Fruit fly (Drosophila melanogaster) whole organism, embryonic: ENCODE data around the gene Pvr.

Experiments used
- Awh ChIP-seq: fragments of 200-800 bp; sonication (Bioruptor generic); IDR thresholded peaks from 2 replicates; pipeline ENCODE4, ENCODE4 v1.3.6; 2022; ENCODE audit warnings: missing biosample characterization, missing genetic modification characterization
- B-H2 ChIP-seq: fragments of 200-800 bp; sonication (Bioruptor generic); optimal IDR thresholded peaks from 2 replicates; lab custom pipeline; 2018; ENCODE audit warnings: missing biosample characterization, mild to moderate bottlenecking, missing genetic modification characterization
- CG10321 ChIP-seq: fragments of 200-800 bp; sonication (Bioruptor generic); IDR thresholded peaks from 2 replicates; pipeline ENCODE4 v1.3.6; 2022; ENCODE audit warnings: missing biosample characterization, missing genetic modification characterization
- CG10431 ChIP-seq: fragments of 200-800 bp; sonication (Bioruptor generic); optimal IDR thresholded peaks from 3 replicates; lab custom pipeline; 2018; ENCODE audit warnings: missing biosample characterization, mild to moderate bottlenecking, missing genetic modification characterization
- CG12071 ChIP-seq: fragments of 200-800 bp; sonication (Bioruptor generic); optimal IDR thresholded peaks from 3 replicates; lab custom pipeline; 2018; ENCODE audit warnings: missing biosample characterization, mild to moderate bottlenecking, missing genetic modification characterization
- CG12299 ChIP-seq: fragments of 200-800 bp; sonication (Bioruptor generic); optimal IDR thresholded peaks from 2 replicates; lab custom pipeline; 2018; ENCODE audit warnings: missing biosample characterization, mild to moderate bottlenecking, missing genetic modification characterization
- CG1233 ChIP-seq: fragments of 200-800 bp; sonication (Bioruptor generic); optimal IDR thresholded peaks from 4 replicates; lab custom pipeline; 2018; ENCODE audit warnings: missing biosample characterization, mild to moderate bottlenecking, missing genetic modification characterization
- CG13424 ChIP-seq: fragments of 200-800 bp; sonication (Bioruptor generic); optimal IDR thresholded peaks from 2 replicates; lab custom pipeline; 2019; ENCODE audit warnings: missing biosample characterization, mild to moderate bottlenecking, missing genetic modification characterization, moderate library complexity
- CG14441 ChIP-seq: fragments of 200-800 bp; sonication (Bioruptor generic); IDR thresholded peaks from 2 replicates; pipeline ENCODE4 v1.3.6; 2022; ENCODE audit warnings: missing biosample characterization, missing genetic modification characterization
- CG17829 ChIP-seq: fragments of 200-800 bp; optimal IDR thresholded peaks from 2 replicates; lab custom pipeline; 2019; ENCODE audit warnings: missing biosample characterization, mild to moderate bottlenecking, missing genetic modification characterization, moderate library complexity
- CG18262 ChIP-seq: fragments of 200-800 bp; optimal IDR thresholded peaks from 3 replicates; lab custom pipeline; 2019; ENCODE audit warnings: missing biosample characterization, mild to moderate bottlenecking, missing genetic modification characterization, moderate library complexity
- CG31365 ChIP-seq: fragments of 200-800 bp; sonication (Bioruptor generic); optimal IDR thresholded peaks from 2 replicates; lab custom pipeline; 2018; ENCODE audit warnings: missing biosample characterization, mild to moderate bottlenecking, missing genetic modification characterization
- CG31441 ChIP-seq: fragments of 200-800 bp; sonication (Bioruptor generic); IDR thresholded peaks from 2 replicates; pipeline ENCODE4 v1.3.6; 2022; ENCODE audit warnings: missing biosample characterization, missing genetic modification characterization
- CG4617 ChIP-seq: fragments of 200-800 bp; sonication (Bioruptor generic); optimal IDR thresholded peaks from 3 replicates; lab custom pipeline; 2016; ENCODE audit warnings: missing biosample characterization, missing genetic modification characterization, borderline replicate concordance
- CG4730 ChIP-seq: fragments of 200-800 bp; sonication (Bioruptor generic); IDR thresholded peaks from 2 replicates; pipeline ENCODE4 v1.3.6; 2022; ENCODE audit warnings: missing biosample characterization, missing genetic modification characterization
- CG6689 ChIP-seq: fragments of 200-800 bp; sonication (Bioruptor generic); IDR thresholded peaks from 2 replicates; pipeline ENCODE4 v1.3.6; 2022; ENCODE audit warnings: missing biosample characterization, missing genetic modification characterization
- CG6813 ChIP-seq: fragments of 200-800 bp; sonication (Bioruptor generic); optimal IDR thresholded peaks from 2 replicates; lab custom pipeline; 2017; ENCODE audit warnings: missing biosample characterization, missing genetic modification characterization, mild to moderate bottlenecking, moderate library complexity, missing genetic modification reagents
- CG7556 ChIP-seq: fragments of 200-800 bp; sonication (Bioruptor generic); optimal IDR thresholded peaks from 2 replicates; lab custom pipeline; 2017; ENCODE audit warnings: missing biosample characterization, mild to moderate bottlenecking, missing genetic modification characterization
- CG7928 ChIP-seq: fragments of 200-800 bp; sonication (Bioruptor generic); optimal IDR thresholded peaks from 2 replicates; lab custom pipeline; 2017; ENCODE audit warnings: missing biosample characterization, mild to moderate bottlenecking, missing genetic modification characterization
- CG8089 ChIP-seq: fragments of 200-800 bp; sonication (Bioruptor generic); optimal IDR thresholded peaks from 3 replicates; lab custom pipeline; 2016; ENCODE audit warnings: missing biosample characterization, missing genetic modification characterization
- CG8944 ChIP-seq: fragments of 200-800 bp; sonication (Bioruptor generic); optimal IDR thresholded peaks from 3 replicates; lab custom pipeline; 2016; ENCODE audit warnings: missing biosample characterization, missing genetic modification characterization
- Dad ChIP-seq: fragments of 200-800 bp; sonication (Bioruptor generic); optimal IDR thresholded peaks from 3 replicates; lab custom pipeline; 2016; ENCODE audit warnings: missing biosample characterization, missing genetic modification characterization
- Fer3 ChIP-seq: fragments of 200-800 bp; sonication (Bioruptor generic); optimal IDR thresholded peaks from 2 replicates; lab custom pipeline; 2018; ENCODE audit warnings: missing biosample characterization, mild to moderate bottlenecking, missing genetic modification characterization, moderate library complexity
- Gug ChIP-seq: fragments of 200-800 bp; sonication (Bioruptor generic); IDR thresholded peaks from 4 replicates; pipeline ENCODE4 v1.3.6; 2022; ENCODE audit warnings: missing biosample characterization, missing genetic modification characterization
- HLH54F ChIP-seq: fragments of 200-800 bp; sonication (Bioruptor generic); optimal IDR thresholded peaks from 3 replicates; lab custom pipeline; 2016; ENCODE audit warnings: missing biosample characterization, missing genetic modification characterization
- HmgD ChIP-seq: fragments of 200-800 bp; sonication (Bioruptor generic); optimal IDR thresholded peaks from 3 replicates; lab custom pipeline; 2016; ENCODE audit warnings: missing biosample characterization, missing genetic modification characterization
- Jarid2 ChIP-seq: fragments of 200-800 bp; sonication (Bioruptor generic); optimal IDR thresholded peaks from 3 replicates; lab custom pipeline; 2017; ENCODE audit warnings: mild to moderate bottlenecking, missing biosample characterization, missing genetic modification reagents, missing genetic modification characterization
- MTF-1 ChIP-seq: fragments of 200-800 bp; sonication (Bioruptor generic); optimal IDR thresholded peaks from 2 replicates; lab custom pipeline; 2018; ENCODE audit warnings: missing biosample characterization, mild to moderate bottlenecking, missing genetic modification characterization, borderline replicate concordance
- Nf-YC ChIP-seq: fragments of 200-800 bp; optimal IDR thresholded peaks from 3 replicates; lab custom pipeline; 2019; ENCODE audit warnings: missing biosample characterization, mild to moderate bottlenecking, missing genetic modification characterization, moderate library complexity
- Opbp ChIP-seq: fragments of 200-800 bp; sonication (Bioruptor generic); IDR thresholded peaks from 3 replicates; pipeline ENCODE4 v1.3.6; 2022; ENCODE audit warnings: missing biosample characterization, missing genetic modification characterization; ENCODE audit not compliant: partially characterized antibody
- Sry-β ChIP-seq: fragments of 200-800 bp; sonication (Bioruptor generic); optimal IDR thresholded peaks from 2 replicates; lab custom pipeline; 2018; ENCODE audit warnings: missing biosample characterization, mild to moderate bottlenecking, missing genetic modification characterization, moderate library complexity
- Trl ChIP-seq, 3 experiments: fragments of >200 bp in 2 of 3; fragments of 200-800 bp in 1 of 3; sonication (Bioruptor generic) in 1 of 3; optimal IDR thresholded peaks; 2 replicates in 1 of 3; 3 replicates in 2 of 3; lab custom pipeline; 2016 to 2017; ENCODE audit warnings: missing biosample characterization in 1 of 3, missing genetic modification characterization in 1 of 3
- bsh ChIP-seq, 2 experiments: fragments of 200-800 bp; sonication (Bioruptor generic); optimal IDR thresholded peaks; 2 replicates each; lab custom pipeline; 2017 to 2018; ENCODE audit warnings: mild to moderate bottlenecking in 2 of 2, missing biosample characterization in 2 of 2, missing genetic modification characterization in 2 of 2, moderate library complexity in 1 of 2
- ftz-f1 ChIP-seq: fragments of 200-800 bp; sonication (Bioruptor generic); optimal IDR thresholded peaks from 2 replicates; lab custom pipeline; 2016; ENCODE audit warnings: missing biosample characterization, missing genetic modification characterization
- gsb ChIP-seq: fragments of 200-800 bp; sonication (Bioruptor generic); IDR thresholded peaks from 2 replicates; pipeline ENCODE4 v1.3.6; 2022; ENCODE audit warnings: missing biosample characterization, missing genetic modification characterization
- inv ChIP-seq: fragments of 200-800 bp; sonication (Bioruptor generic); IDR thresholded peaks from 2 replicates; pipeline ENCODE4 v1.3.6; 2022; ENCODE audit warnings: missing biosample characterization, missing genetic modification characterization; ENCODE audit not compliant: partially characterized antibody
- knrl ChIP-seq: fragments of 200-800 bp; sonication (Bioruptor generic); IDR thresholded peaks from 3 replicates; pipeline ENCODE4 v1.3.6; 2022; ENCODE audit warnings: missing biosample characterization, missing genetic modification characterization; ENCODE audit not compliant: partially characterized antibody
- lbe ChIP-seq: fragments of 200-800 bp; sonication (Bioruptor generic); optimal IDR thresholded peaks from 2 replicates; lab custom pipeline; 2016; ENCODE audit warnings: missing biosample characterization, mild to moderate bottlenecking, missing genetic modification characterization
- mam ChIP-seq: fragments of 200-800 bp; sonication (Bioruptor generic); optimal IDR thresholded peaks from 3 replicates; lab custom pipeline; 2016; ENCODE audit warnings: missing biosample characterization, missing genetic modification characterization
- pho ChIP-seq: fragments of 200-800 bp; sonication (Bioruptor generic); optimal IDR thresholded peaks from 2 replicates; lab custom pipeline; 2016; ENCODE audit warnings: missing biosample characterization, missing genetic modification characterization
- phol ChIP-seq: fragments of 200-800 bp; sonication (Bioruptor generic); optimal IDR thresholded peaks from 3 replicates; lab custom pipeline; 2018; ENCODE audit warnings: missing biosample characterization, mild to moderate bottlenecking, missing genetic modification characterization, moderate library complexity
- pzg ChIP-seq: fragments of 200-800 bp; sonication (Bioruptor generic); optimal IDR thresholded peaks from 3 replicates; lab custom pipeline; 2018; ENCODE audit warnings: missing biosample characterization, mild to moderate bottlenecking, missing genetic modification characterization, moderate library complexity
- sna ChIP-seq: fragments of 200-800 bp; sonication (Bioruptor generic); IDR thresholded peaks from 2 replicates; pipeline ENCODE4 v1.3.6; 2022; ENCODE audit warnings: missing biosample characterization, missing genetic modification characterization; ENCODE audit not compliant: partially characterized antibody
- so ChIP-seq: fragments of 200-800 bp; sonication (Bioruptor generic); IDR thresholded peaks from 3 replicates; pipeline ENCODE4 v1.3.6; 2022; ENCODE audit warnings: missing biosample characterization, missing genetic modification characterization
- ssp ChIP-seq: fragments of 200-800 bp; sonication (Bioruptor generic); IDR thresholded peaks from 2 replicates; pipeline ENCODE4 v1.3.6; 2022; ENCODE audit warnings: missing biosample characterization, missing genetic modification characterization
- tll ChIP-seq, 2 experiments: fragments of 200-800 bp in 1 of 2; fragments of >200 bp in 1 of 2; sonication (Bioruptor generic) in 1 of 2; optimal IDR thresholded peaks; 2 replicates each; lab custom pipeline; 2017 to 2019; ENCODE audit warnings: missing biosample characterization in 2 of 2, missing genetic modification characterization in 2 of 2, mild to moderate bottlenecking in 1 of 2, moderate library complexity in 1 of 2
- ttk ChIP-seq: fragments of 200-800 bp; sonication (Bioruptor generic); IDR thresholded peaks from 2 replicates; pipeline ENCODE4 v2.1.2; 2022; ENCODE audit warnings: missing biosample characterization, missing genetic modification characterization
- vnd ChIP-seq: fragments of 200-800 bp; sonication (Bioruptor generic); IDR thresholded peaks from 3 replicates; pipeline ENCODE4 v1.3.6; 2022; ENCODE audit warnings: missing biosample characterization, missing genetic modification characterization; ENCODE audit not compliant: partially characterized antibody

Pvr gene

DNA sequence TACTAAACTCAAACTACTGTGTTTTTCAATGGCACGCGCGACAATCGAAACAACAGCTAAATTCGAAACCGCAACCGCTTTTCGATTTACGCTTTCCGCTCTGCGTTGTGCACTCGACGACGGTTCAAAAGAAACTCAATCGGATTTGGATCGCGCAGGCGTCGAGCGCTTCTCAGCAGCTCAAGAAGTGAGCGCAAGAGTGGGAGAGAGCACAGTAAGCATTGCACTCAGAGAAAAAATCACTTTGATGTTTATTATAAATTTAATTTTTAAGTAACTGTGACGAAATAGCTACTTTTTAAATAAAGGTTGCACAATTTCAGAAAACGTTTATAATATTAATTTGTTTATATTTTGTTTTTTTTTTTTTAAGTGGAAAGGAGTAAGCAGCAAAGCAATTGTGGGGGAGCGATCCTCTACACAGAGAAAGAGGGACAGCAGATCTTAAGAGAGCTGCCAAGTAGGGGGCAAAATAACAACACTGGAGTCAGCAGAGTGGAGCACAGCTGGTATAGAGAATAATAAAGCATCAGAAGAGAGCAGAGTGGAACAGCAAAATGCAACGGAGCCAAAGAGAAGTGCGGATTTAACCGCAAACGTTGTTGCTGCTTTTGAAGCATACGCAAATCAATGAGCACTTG is 38.0 kb upstream of the Pvr start (continued):
- TF ChIP-seq mam (GFP tag; lab: Kevin White, UChicago) (peak; percentile 87), CG7556 (GFP tag; lab: Kevin White, UChicago) (peak; percentile 98), Fer3 (tag; lab: Kevin White, UChicago) (peak; percentile 96), CG8944 (GFP tag; lab: Kevin White, UChicago) (peak; percentile 80), B-H2 (peak; percentile 78), CG13424 (tag; lab: Kevin White, UChicago) (peak; percentile 99), gsb (GFP tag; lab: Robert Waterston, UW) (peak; percentile 97), Trl (optimal IDR thresholded peaks at IDR 0.05; lab: Kevin White, UChicago) (peak; percentile 88), Trl (GFP tag; optimal IDR thresholded peaks at IDR 0.05; lab: Kevin White, UChicago) (peak; percentile 58), phol (peak; percentile 98), ftz-f1 (peak; percentile 73), sna (no peak), inv (GFP tag; lab: Robert Waterston, UW) (no peak), ssp (GFP tag; lab: Robert Waterston, UW) (peak; percentile 95), pzg (GFP tag; lab: Kevin White, UChicago) (peak; percentile 0), CG12299 (tag; lab: Kevin White, UChicago) (peak; percentile 97), bsh (GFP tag; optimal IDR thresholded peaks at IDR 0.05; lab: Kevin White, UChicago) (peak; percentile 97 to 99), Nf-YC (tag; lab: Kevin White, UChicago) (peak; percentile 73), CG4730 (peak; percentile 98), CG14441 (GFP tag; lab: Robert Waterston, UW) (peak; percentile 98), Opbp (0 out of 3 replicates have a peak, but pooled peaks have one; percentile 44), ttk (GFP tag; lab: Robert Waterston, UW) (peak; percentile 99), lbe (GFP tag; lab: Kevin White, UChicago) (peak; percentile 99), HmgD (GFP tag; lab: Kevin White, UChicago) (peak; percentile 2), CG1233 (GFP tag; lab: Kevin White, UChicago) (peak; percentile 96), Dad (peak; percentile 89), Jarid2 (GFP tag; lab: Kevin White, UChicago) (peak; percentile 88), CG8089 (GFP tag; lab: Kevin White, UChicago) (peak; percentile 91), knrl (peak; percentile 36; the same call in 1 of the 3 replicates), CG31365 (tag; lab: Kevin White, UChicago) (peak; percentile 73), pho (GFP tag; lab: Kevin White, UChicago) (peak; percentile 82), Gug (GFP tag; lab: Robert Waterston, UW) (peak; percentile 90), CG10431 (GFP tag; lab: Kevin White, UChicago) (peak; percentile 95), MTF-1 (GFP tag; lab: Kevin White, UChicago) (peak; percentile 95), Sry-β (GFP tag; lab: Kevin White, UChicago) (peak; percentile 75), so (GFP tag; lab: Robert Waterston, UW) (peak; percentile 99), vnd (GFP tag; lab: Robert Waterston, UW) (no peak), CG4617 (GFP tag; lab: Kevin White, UChicago) (peak; percentile 93), tll (GFP tag; optimal IDR thresholded peaks at IDR 0.05; lab: Kevin White, UChicago) (peak in 1 of 2 experiments; percentile 18), CG18262 (tag; lab: Kevin White, UChicago) (peak; percentile 97), CG7928 (peak; percentile 69), CG17829 (tag; lab: Kevin White, UChicago) (peak; percentile 97), CG10321 (GFP tag; lab: Robert Waterston, UW) (peak; percentile 85), CG6813 (peak; percentile 98), CG12071 (GFP tag; lab: Kevin White, UChicago) (peak; percentile 88), CG31441 (peak; percentile 99), Awh (GFP tag; lab: Robert Waterston, UW) (peak; percentile 99), HLH54F (GFP tag; lab: Kevin White, UChicago) (peak; percentile 80), CG6689 (GFP tag; lab: Robert Waterston, UW) (peak; percentile 99)
